Fruit fly (Drosophila melanogaster) whole organism, pupa: Measurements from ENCODE around the gene CG15725.

ENCODE experiments used
- CG10348 ChIP-seq: fragments of 200-800 bp; sonication (Bioruptor generic); IDR thresholded peaks from 2 replicates; pipeline ENCODE4 v1.3.6; 2022; ENCODE audit warnings: missing biosample characterization, missing genetic modification characterization
- CG13204 ChIP-seq: fragments of 200-800 bp; sonication (Bioruptor generic); optimal IDR thresholded peaks from 2 replicates; lab custom pipeline; 2018; ENCODE audit warnings: missing biosample characterization, mild to moderate bottlenecking, missing genetic modification characterization, moderate library complexity
- CG15710 ChIP-seq: fragments of 200-800 bp; sonication (Bioruptor generic); optimal IDR thresholded peaks from 2 replicates; lab custom pipeline; 2018; ENCODE audit warnings: missing biosample characterization, mild to moderate bottlenecking, missing genetic modification characterization, moderate library complexity
- CG17806 ChIP-seq: fragments of 200-800 bp; sonication (Bioruptor generic); optimal IDR thresholded peaks from 2 replicates; lab custom pipeline; 2018; ENCODE audit warnings: missing biosample characterization, mild to moderate bottlenecking, missing genetic modification characterization, moderate library complexity
- CG32121 ChIP-seq: fragments of 200-800 bp; sonication (Bioruptor generic); IDR thresholded peaks from 2 replicates; pipeline ENCODE4 v1.3.6; 2022; ENCODE audit warnings: missing biosample characterization, missing genetic modification characterization
- CG34367 ChIP-seq: fragments of 200-800 bp; sonication (Bioruptor generic); optimal IDR thresholded peaks from 2 replicates; lab custom pipeline; 2018; ENCODE audit warnings: missing biosample characterization, mild to moderate bottlenecking, missing genetic modification characterization
- CG8301 ChIP-seq: fragments of 200-800 bp; sonication (Bioruptor generic); optimal IDR thresholded peaks from 2 replicates; lab custom pipeline; 2018; ENCODE audit warnings: missing biosample characterization, mild to moderate bottlenecking, missing genetic modification characterization
- CG9948 ChIP-seq: fragments of 200-800 bp; sonication (Bioruptor generic); optimal IDR thresholded peaks from 2 replicates; lab custom pipeline; 2018; ENCODE audit warnings: missing biosample characterization, mild to moderate bottlenecking, missing genetic modification characterization, moderate library complexity
- D1 ChIP-seq: fragments of 200-800 bp; sonication (Bioruptor generic); optimal IDR thresholded peaks from 2 replicates; lab custom pipeline; 2018; ENCODE audit warnings: missing biosample characterization, mild to moderate bottlenecking, missing genetic modification characterization, moderate library complexity
- EcR ChIP-seq: fragments of 200-800 bp; sonication (Bioruptor generic); optimal IDR thresholded peaks from 3 replicates; lab custom pipeline; 2019; ENCODE audit warnings: missing biosample characterization, missing genetic modification characterization, mild to moderate bottlenecking, moderate library complexity, missing genetic modification reagents
- Ets98B ChIP-seq: fragments of 200-800 bp; sonication (Bioruptor generic); IDR thresholded peaks from 2 replicates; pipeline ENCODE4 v1.3.6; 2022; ENCODE audit warnings: missing biosample characterization, missing genetic modification characterization
- gl ChIP-seq: fragments of 200-800 bp; sonication (Bioruptor generic); optimal IDR thresholded peaks from 2 replicates; lab custom pipeline; 2018; ENCODE audit warnings: missing biosample characterization, mild to moderate bottlenecking, missing genetic modification characterization
- rn ChIP-seq: fragments of 200-800 bp; sonication (Bioruptor generic); IDR thresholded peaks from 2 replicates; pipeline ENCODE4 v1.3.6; 2022; ENCODE audit warnings: missing biosample characterization, missing genetic modification characterization

- TF ChIP-seq CG10348 (no peak), EcR (GFP tag; lab: Kevin White, UChicago) (no peak), CG17806 (tag; lab: Kevin White, UChicago) (no peak), CG32121 (GFP tag; lab: Robert Waterston, UW) (no peak), gl (no peak), rn (GFP tag; lab: Robert Waterston, UW) (no peak), CG9948 (tag; lab: Kevin White, UChicago) (no peak), CG8301 (tag; lab: Kevin White, UChicago) (no peak), CG15710 (tag; lab: Kevin White, UChicago) (no peak), CG34367 (tag; lab: Kevin White, UChicago) (no peak), Ets98B (no peak), D1 (tag; lab: Kevin White, UChicago) (no peak), CG13204 (GFP tag; lab: Kevin White, UChicago) (no peak)
Observed at dm6 chrX:12658400-12658998, 47.2 kb upstream of the CG15725 start.
